Worm (Caenorhabditis elegans) whole organism, L2 larva: ENCODE measurements around the gene srh-74.

ENCODE experiments used
- C34F6.9 ChIP-seq: fragments of 150-350 bp; optimal IDR thresholded peaks from 2 replicates; lab custom pipeline; 2014; ENCODE audit warnings: missing biosample characterization, missing genetic modification characterization
- F13H6.1 ChIP-seq: sonication (generic microtip); optimal IDR thresholded peaks from 2 replicates; lab custom pipeline; 2016; ENCODE audit warnings: missing genetic modification characterization, missing compliant biosample characterization
- Y55F3AM.14 ChIP-seq: fragments of 200-800 bp; sonication (Bioruptor generic); optimal IDR thresholded peaks from 2 replicates; lab custom pipeline; 2018; ENCODE audit warnings: mild to moderate bottlenecking, missing genetic modification characterization, missing compliant biosample characterization
- alr-1 ChIP-seq: fragments of 150-350 bp; optimal IDR thresholded peaks from 2 replicates; lab custom pipeline; 2014; ENCODE audit warnings: missing biosample characterization, missing genetic modification characterization
- aly-2 ChIP-seq: fragments of 150-350 bp; optimal IDR thresholded peaks from 2 replicates; lab custom pipeline; 2014; ENCODE audit warnings: missing biosample characterization, missing genetic modification characterization
- ama-1 ChIP-seq: fragments of 150-350 bp; optimal IDR thresholded peaks from 2 replicates; lab custom pipeline; 2018; ENCODE audit warnings: inconsistent platforms
- ceh-16 ChIP-seq: fragments of 150-350 bp; optimal IDR thresholded peaks from 2 replicates; lab custom pipeline; 2014; ENCODE audit warnings: missing biosample characterization, missing genetic modification characterization
- ceh-82 ChIP-seq: fragments of 150-350 bp; optimal IDR thresholded peaks from 2 replicates; lab custom pipeline; 2014; ENCODE audit warnings: missing biosample characterization, missing genetic modification characterization
- crh-2 ChIP-seq: sonication (generic microtip); optimal IDR thresholded peaks from 2 replicates; lab custom pipeline; 2017; ENCODE audit warnings: missing biosample characterization, missing genetic modification characterization
- dmd-4 ChIP-seq: sonication (generic microtip); optimal IDR thresholded peaks from 2 replicates; lab custom pipeline; 2017; ENCODE audit warnings: missing biosample characterization, missing genetic modification characterization
- egl-27 ChIP-seq: sonication (generic microtip); optimal IDR thresholded peaks from 3 replicates; lab custom pipeline; 2017; ENCODE audit warnings: missing biosample characterization, missing genetic modification reagents, missing genetic modification characterization
- elt-1 ChIP-seq: fragments of 150-350 bp; optimal IDR thresholded peaks from 2 replicates; lab custom pipeline; 2014; ENCODE audit warnings: missing biosample characterization, missing genetic modification characterization
- elt-3 ChIP-seq: sonication (generic microtip); optimal IDR thresholded peaks from 2 replicates; lab custom pipeline; 2017; ENCODE audit warnings: missing biosample characterization, missing genetic modification characterization
- fos-1 ChIP-seq: fragments of 150-350 bp; optimal IDR thresholded peaks from 2 replicates; lab custom pipeline; 2014; ENCODE audit warnings: missing biosample characterization, missing genetic modification characterization
- gmeb-1 ChIP-seq: fragments of 150-350 bp; optimal IDR thresholded peaks from 2 replicates; lab custom pipeline; 2014; ENCODE audit warnings: missing biosample characterization, missing genetic modification characterization
- lin-11 ChIP-seq: fragments of 150-350 bp; sonication (generic microtip); optimal IDR thresholded peaks from 2 replicates; lab custom pipeline; 2014; ENCODE audit warnings: missing biosample characterization, missing genetic modification characterization, inconsistent platforms, mixed read lengths
- lin-13 ChIP-seq: fragments of 150-350 bp; optimal IDR thresholded peaks from 2 replicates; lab custom pipeline; 2014; ENCODE audit warnings: missing biosample characterization, missing genetic modification reagents, missing genetic modification characterization
- lin-39 ChIP-seq: fragments of 150-350 bp; optimal IDR thresholded peaks from 2 replicates; lab custom pipeline; 2014; ENCODE audit warnings: missing biosample characterization, missing genetic modification reagents, missing genetic modification characterization
- lsy-2 ChIP-seq, 2 experiments: fragments of 150-350 bp in 1 of 2; sonication (generic microtip) in 1 of 2; optimal IDR thresholded peaks; 2 replicates each; lab custom pipeline; 2014 to 2017; ENCODE audit warnings: missing biosample characterization in 2 of 2, missing genetic modification characterization in 2 of 2
- mab-5 ChIP-seq: fragments of 150-350 bp; optimal IDR thresholded peaks from 2 replicates; lab custom pipeline; 2014; ENCODE audit warnings: missing biosample characterization, missing genetic modification characterization
- mbf-1 ChIP-seq: sonication (generic microtip); optimal IDR thresholded peaks from 2 replicates; lab custom pipeline; 2017; ENCODE audit warnings: missing biosample characterization, missing genetic modification characterization
- nhr-10 ChIP-seq: sonication (generic microtip); optimal IDR thresholded peaks from 2 replicates; lab custom pipeline; 2017; ENCODE audit warnings: missing biosample characterization, missing genetic modification characterization
- nhr-11 ChIP-seq: fragments of 150-350 bp; optimal IDR thresholded peaks from 2 replicates; lab custom pipeline; 2014; ENCODE audit warnings: missing biosample characterization, missing genetic modification characterization
- nhr-129 ChIP-seq: fragments of 150-350 bp; optimal IDR thresholded peaks from 2 replicates; lab custom pipeline; 2014; ENCODE audit warnings: missing biosample characterization, missing genetic modification characterization
- nhr-21 ChIP-seq: fragments of 150-350 bp; optimal IDR thresholded peaks from 2 replicates; lab custom pipeline; 2014; ENCODE audit warnings: missing biosample characterization, missing genetic modification characterization
- nhr-23 ChIP-seq: fragments of 150-350 bp; optimal IDR thresholded peaks from 2 replicates; lab custom pipeline; 2014; ENCODE audit warnings: missing biosample characterization, missing genetic modification reagents, missing genetic modification characterization
- nhr-25 ChIP-seq: fragments of 150-350 bp; sonication (generic microtip); optimal IDR thresholded peaks from 3 replicates; lab custom pipeline; 2014; ENCODE audit warnings: missing biosample characterization, missing genetic modification characterization
- nhr-6 ChIP-seq: fragments of 150-350 bp; optimal IDR thresholded peaks from 2 replicates; lab custom pipeline; 2014; ENCODE audit warnings: missing biosample characterization, missing genetic modification characterization
- nhr-77 ChIP-seq: fragments of 150-350 bp; optimal IDR thresholded peaks from 2 replicates; lab custom pipeline; 2014; ENCODE audit warnings: missing biosample characterization, missing genetic modification characterization
- peb-1 ChIP-seq: fragments of 150-350 bp; optimal IDR thresholded peaks from 2 replicates; lab custom pipeline; 2014; ENCODE audit warnings: missing biosample characterization, missing genetic modification characterization
- sem-4 ChIP-seq: fragments of 150-350 bp; optimal IDR thresholded peaks from 2 replicates; lab custom pipeline; 2014; ENCODE audit warnings: missing biosample characterization, missing genetic modification reagents, missing genetic modification characterization
- sma-3 ChIP-seq: sonication (generic microtip); optimal IDR thresholded peaks from 2 replicates; lab custom pipeline; 2016; ENCODE audit warnings: missing genetic modification reagents, missing genetic modification characterization, missing compliant biosample characterization
- sma-9 ChIP-seq, 2 experiments: fragments of 150-350 bp in 1 of 2; sonication (generic microtip) in 1 of 2; optimal IDR thresholded peaks; 2 replicates each; lab custom pipeline; 2014 to 2016; ENCODE audit warnings: missing genetic modification characterization in 2 of 2, mild to moderate bottlenecking in 1 of 2, missing biosample characterization in 1 of 2, missing compliant biosample characterization in 1 of 2, missing genetic modification reagents in 1 of 2, moderate library complexity in 1 of 2
- unc-39 ChIP-seq: fragments of 150-350 bp; optimal IDR thresholded peaks from 2 replicates; lab custom pipeline; 2014; ENCODE audit warnings: missing biosample characterization, missing genetic modification characterization
- unc-55 ChIP-seq: fragments of 150-350 bp; sonication (generic microtip); optimal IDR thresholded peaks from 3 replicates; lab custom pipeline; 2014; ENCODE audit warnings: missing biosample characterization, missing genetic modification reagents, missing genetic modification characterization
- unc-62 ChIP-seq: fragments of 150-350 bp; optimal IDR thresholded peaks from 2 replicates; lab custom pipeline; 2014; ENCODE audit warnings: missing biosample characterization, missing genetic modification reagents, missing genetic modification characterization
- zag-1 ChIP-seq: fragments of 150-350 bp; optimal IDR thresholded peaks from 2 replicates; lab custom pipeline; 2014; ENCODE audit warnings: missing biosample characterization, missing genetic modification characterization
- ztf-1 ChIP-seq: fragments of 200-800 bp; sonication (Bioruptor generic); conservative IDR thresholded peaks from 2 replicates; pipeline ENCODE4 v1.3.6; 2022; ENCODE audit warnings: missing genetic modification characterization, missing compliant biosample characterization
- ztf-11 ChIP-seq: sonication (generic microtip); optimal IDR thresholded peaks from 2 replicates; lab custom pipeline; 2017; ENCODE audit warnings: missing biosample characterization, missing genetic modification characterization

Gene srh-74

DNA sequence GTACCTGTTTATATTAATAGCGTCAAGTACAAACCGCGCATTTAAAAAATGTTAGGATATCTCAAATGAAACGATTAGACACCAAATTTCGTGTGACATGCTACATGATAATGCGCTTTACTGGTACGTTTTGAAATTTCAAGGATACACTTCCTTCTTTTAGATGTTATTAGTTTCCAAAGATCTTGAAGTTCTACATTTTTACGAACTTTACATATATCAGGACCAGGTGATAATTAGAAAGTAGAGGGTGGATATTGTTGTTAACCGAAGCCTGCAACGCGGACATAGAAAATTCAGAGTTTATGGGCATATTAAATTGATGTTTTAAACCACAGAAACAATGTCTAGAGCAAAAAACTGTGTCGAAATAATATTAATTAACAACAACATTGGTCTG is 35.4 kb downstream of the srh-74 start:
- no peak for TF ChIP-seq alr-1 (tag; lab: Kevin White, UChicago)
- TF ChIP-seq nhr-25, result no peak
- TF ChIP-seq elt-1 (tag; lab: Kevin White, UChicago), result no peak
- TF ChIP-seq C34F6.9 (tag; lab: Kevin White, UChicago), result no peak
- TF ChIP-seq unc-62 (GFP tag; lab: Kevin White, UChicago), result no peak
- TF ChIP-seq unc-55 (GFP tag; lab: Kevin White, UChicago), result no peak
- TF ChIP-seq unc-39 (tag; lab: Kevin White, UChicago), result no peak
- no peak for TF ChIP-seq nhr-21 (tag; lab: Kevin White, UChicago)
- TF ChIP-seq lin-13 (GFP tag; lab: Kevin White, UChicago), result no peak
- no peak for TF ChIP-seq F13H6.1 (tag; lab: Kevin White, UChicago)

DNA sequence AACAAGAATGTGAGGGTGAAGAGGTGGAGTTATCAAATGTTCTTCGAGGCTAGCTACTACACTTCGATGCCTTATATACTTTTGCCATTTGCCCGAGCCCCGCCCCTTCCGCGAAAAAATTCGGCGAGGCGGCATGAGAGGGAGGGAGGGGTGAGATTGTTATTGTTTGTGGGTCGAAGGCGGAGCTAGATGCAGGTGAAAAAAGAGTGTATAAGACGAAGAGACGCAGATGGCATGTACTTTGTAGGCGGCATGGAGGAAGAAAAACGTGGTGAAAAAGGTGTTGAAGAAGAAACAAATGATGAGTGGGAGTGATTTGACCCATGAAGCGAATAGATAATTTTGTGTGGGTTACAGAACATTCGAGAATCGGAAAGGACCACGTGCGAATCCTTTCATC is 36.2 kb downstream of the srh-74 start, which contains the start of gene C13G3.1:
Gene C13G3.1 (minus strand): TSS at position 47 of the 400 bp plus-strand sequence.
- TF ChIP-seq elt-3 (tag; lab: Kevin White, UChicago), result no peak
- TF ChIP-seq lin-11 (tag; lab: Kevin White, UChicago), result no peak
- no peak for TF ChIP-seq ztf-11 (tag; lab: Kevin White, UChicago)
- TF ChIP-seq nhr-21 (tag; lab: Kevin White, UChicago), result no peak
- TF ChIP-seq aly-2, result no peak
- TF ChIP-seq nhr-10, result no peak
- no peak for TF ChIP-seq ztf-1 (GFP tag; lab: Robert Waterston, UW)
- no peak for TF ChIP-seq sma-9 (GFP tag; optimal IDR thresholded peaks at IDR 0.05; lab: Kevin White, UChicago)
- TF ChIP-seq sma-9 (tag; optimal IDR thresholded peaks at IDR 0.05; lab: Kevin White, UChicago), result no peak
- no peak for TF ChIP-seq Y55F3AM.14 (GFP tag; lab: Kevin White, UChicago)
- no peak for TF ChIP-seq nhr-129
- no peak for TF ChIP-seq unc-55 (GFP tag; lab: Kevin White, UChicago)
- TF ChIP-seq zag-1 (tag; lab: Kevin White, UChicago), result no peak
- no peak for TF ChIP-seq dmd-4 (tag; lab: Kevin White, UChicago)
- no peak for TF ChIP-seq gmeb-1 (tag; lab: Kevin White, UChicago)
- no peak for TF ChIP-seq sma-3
- no peak for TF ChIP-seq sem-4 (tag; lab: Kevin White, UChicago)
- no peak for TF ChIP-seq ceh-16
- TF ChIP-seq crh-2, result no peak
- TF ChIP-seq alr-1 (tag; lab: Kevin White, UChicago), result no peak
- TF ChIP-seq, all 48 proteins: peak for 0

DNA sequence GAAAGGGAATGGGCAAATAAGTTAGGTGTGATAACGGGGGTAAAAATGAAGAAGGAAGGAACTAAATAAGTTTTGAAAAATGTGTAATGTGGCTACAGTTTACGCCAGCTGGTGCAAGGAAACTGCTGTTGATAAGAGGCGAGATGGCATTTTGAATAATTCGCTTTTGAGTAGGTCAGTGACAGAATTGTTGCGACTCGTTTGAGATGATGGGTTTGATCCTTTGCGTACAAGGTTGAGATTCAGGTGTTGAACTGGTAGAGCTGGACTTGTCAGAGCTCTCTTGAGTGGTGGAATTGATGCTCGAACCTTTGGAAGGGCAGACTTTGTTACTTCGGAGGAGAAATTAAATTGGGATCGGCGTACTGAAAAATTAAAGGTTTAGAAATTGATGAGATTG is 36.8 kb downstream of the srh-74 start:
- TF ChIP-seq unc-55 (GFP tag; lab: Kevin White, UChicago) (no peak), nhr-11 (tag; lab: Kevin White, UChicago) (no peak), C34F6.9 (tag; lab: Kevin White, UChicago) (no peak), ceh-16 (no peak), crh-2 (no peak), nhr-10 (no peak), ztf-11 (tag; lab: Kevin White, UChicago) (no peak), nhr-77 (tag; lab: Kevin White, UChicago) (no peak), aly-2 (no peak), mbf-1 (tag; lab: Kevin White, UChicago) (no peak), egl-27 (tag; lab: Kevin White, UChicago) (no peak), lsy-2 (tag; optimal IDR thresholded peaks at IDR 0.05; lab: Kevin White, UChicago) (no peak), nhr-23 (no peak), ceh-82 (no peak), F13H6.1 (tag; lab: Kevin White, UChicago) (no peak), ama-1 (no peak), peb-1 (tag; lab: Kevin White, UChicago) (no peak), mab-5 (tag; lab: Kevin White, UChicago) (no peak), lin-11 (tag; lab: Kevin White, UChicago) (no peak), sem-4 (tag; lab: Kevin White, UChicago) (no peak)

DNA sequence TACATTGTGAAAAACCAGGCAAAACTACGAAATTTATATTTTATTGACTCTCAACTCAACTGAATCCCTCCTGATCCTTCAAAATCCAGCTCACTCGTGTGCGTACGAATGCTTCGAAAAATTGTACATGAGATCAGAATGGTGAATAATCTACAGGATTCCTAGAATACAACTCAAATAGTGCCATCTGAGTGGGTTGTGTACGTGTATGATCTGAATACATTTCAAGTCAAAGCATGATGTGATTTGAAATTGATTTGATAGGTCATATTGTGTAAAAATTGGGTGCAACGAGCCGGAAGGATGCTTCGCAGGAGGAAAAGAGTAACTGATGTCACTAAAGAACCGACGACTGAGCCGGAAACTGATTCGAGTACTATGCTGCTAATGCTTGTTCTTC is 37.8 kb downstream of the srh-74 start:
- no peak for TF ChIP-seq ceh-16
- peak; percentile 32 for TF ChIP-seq nhr-21 (tag; lab: Kevin White, UChicago)

DNA sequence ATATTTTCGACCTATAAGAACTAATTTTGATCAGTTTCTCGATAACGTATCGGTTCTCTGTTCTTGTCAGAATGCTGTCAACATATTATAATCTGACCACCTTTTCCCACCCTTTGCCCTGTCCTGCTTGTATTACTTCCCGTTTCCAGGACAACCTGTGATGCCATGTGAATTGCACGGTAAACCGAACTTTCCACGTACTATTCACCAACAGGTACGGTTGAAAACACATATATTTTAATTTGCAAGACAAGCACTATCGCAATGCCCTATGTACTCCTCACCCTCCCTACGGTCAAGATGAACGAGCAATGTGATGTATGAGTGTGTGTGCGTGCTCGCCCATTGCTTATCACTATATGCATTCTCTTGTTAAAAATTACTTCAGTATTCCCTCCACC is 39.5 kb downstream of the srh-74 start:
- TF ChIP-seq fos-1 (tag; lab: Kevin White, UChicago), result peak; percentile 65
- TF ChIP-seq zag-1 (tag; lab: Kevin White, UChicago), result no peak
- no peak for TF ChIP-seq nhr-6 (tag; lab: Kevin White, UChicago)
- no peak for TF ChIP-seq sem-4 (tag; lab: Kevin White, UChicago)
- no peak for TF ChIP-seq unc-39 (tag; lab: Kevin White, UChicago)
- TF ChIP-seq lin-39 (tag; lab: Kevin White, UChicago), result no peak
- no peak for TF ChIP-seq F13H6.1 (tag; lab: Kevin White, UChicago)
- TF ChIP-seq nhr-129, result no peak
- no peak for TF ChIP-seq aly-2
- no peak for TF ChIP-seq ama-1
- TF ChIP-seq crh-2, result no peak
- TF ChIP-seq sma-9 (GFP tag; optimal IDR thresholded peaks at IDR 0.05; lab: Kevin White, UChicago), result peak; percentile 32
- no peak for TF ChIP-seq sma-9 (tag; optimal IDR thresholded peaks at IDR 0.05; lab: Kevin White, UChicago)
- TF ChIP-seq, all 48 proteins: peak for 2
